Fruit fly (Drosophila melanogaster) Kc167 (cell line): ENCODE results near the gene Vti1b.

Experiments used
- Myc ChIP-seq: fragments of >200 bp; optimal IDR thresholded peaks from 2 replicates; lab custom pipeline; 2017; ENCODE audit warnings: missing external identifiers
- Sin3A ChIP-seq: fragments of >200 bp; optimal IDR thresholded peaks from 2 replicates; lab custom pipeline; 2018; ENCODE audit warnings: missing external identifiers
- h ChIP-seq: fragments of >200 bp; optimal IDR thresholded peaks from 3 replicates; lab custom pipeline; 2018; ENCODE audit warnings: missing external identifiers
- insv ChIP-seq: fragments of >200 bp; optimal IDR thresholded peaks from 3 replicates; lab custom pipeline; 2018; ENCODE audit warnings: missing external identifiers
- psq ChIP-seq: fragments of >200 bp; optimal IDR thresholded peaks from 2 replicates; lab custom pipeline; 2017; ENCODE audit warnings: missing external identifiers
- ttk ChIP-seq: sonication (Bioruptor generic); optimal IDR thresholded peaks from 2 replicates; lab custom pipeline; 2017; ENCODE audit warnings: missing external identifiers

The Vti1b gene

dm6 chr3R:18411205-18411749 is 14.5 kb downstream of the Vti1b start, which contains the start of gene CG10864:
Gene CG10864, minus strand, starts transcription at chr3R:18411631.
- TF ChIP-seq Sin3A (lab: Kevin White, UChicago) (no peak), insv (no peak), Myc (no peak), h (lab: Kevin White, UChicago) (no peak), ttk (lab: Kevin White, UChicago) (no peak), psq (no peak)

- TF ChIP-seq ttk (lab: Kevin White, UChicago), result no peak
- no peak for TF ChIP-seq insv
- TF ChIP-seq psq, result peak; percentile 64
Observed at dm6 chr3R:18412279-18413214, 15.8 kb downstream of the Vti1b start, which contains the start of gene CG31122. Gene CG31122, minus strand, starts transcription at chr3R:18412874.

- TF ChIP-seq insv (no peak), psq (no peak), ttk (lab: Kevin White, UChicago) (no peak), Myc (no peak), h (lab: Kevin White, UChicago) (no peak), Sin3A (lab: Kevin White, UChicago) (no peak)
Observed at dm6 chr3R:18422446-18422845, 25.7 kb downstream of the Vti1b start.

- no peak for TF ChIP-seq ttk (lab: Kevin White, UChicago)
- no peak for TF ChIP-seq psq
- no peak for TF ChIP-seq h (lab: Kevin White, UChicago)
- TF ChIP-seq insv, result no peak
- TF ChIP-seq Myc, result no peak
- TF ChIP-seq Sin3A (lab: Kevin White, UChicago), result no peak
Observed at dm6 chr3R:18423352-18423751, 26.6 kb downstream of the Vti1b start.

dm6 chr3R:18432905-18433304 is 36.1 kb downstream of the Vti1b start:
- TF ChIP-seq h (lab: Kevin White, UChicago) (no peak), ttk (lab: Kevin White, UChicago) (no peak), Sin3A (lab: Kevin White, UChicago) (no peak), insv (no peak), psq (no peak), Myc (no peak)

- no peak for TF ChIP-seq ttk (lab: Kevin White, UChicago)
- TF ChIP-seq insv, result no peak
Observed at dm6 chr3R:18436550-18437362, 40.0 kb downstream of the Vti1b start.

dm6 chr3R:18438181-18438826 is 41.5 kb downstream of the Vti1b start:
- TF ChIP-seq ttk (lab: Kevin White, UChicago) (no peak), insv (no peak), psq (no peak), Sin3A (lab: Kevin White, UChicago) (no peak), h (lab: Kevin White, UChicago) (no peak), Myc (no peak)

- no peak for TF ChIP-seq psq
- no peak for TF ChIP-seq Sin3A (lab: Kevin White, UChicago)
- no peak for TF ChIP-seq insv
- TF ChIP-seq ttk (lab: Kevin White, UChicago), result no peak
Observed at dm6 chr3R:18438827-18439717, 42.3 kb downstream of the Vti1b start.

dm6 chr3R:18443232-18443631 is 46.4 kb downstream of the Vti1b start:
- no peak for TF ChIP-seq Myc
- TF ChIP-seq ttk (lab: Kevin White, UChicago), result no peak

dm6 chr3R:18445148-18445843 is 48.5 kb downstream of the Vti1b start:
- TF ChIP-seq Myc (no peak), psq (no peak), ttk (lab: Kevin White, UChicago) (no peak), h (lab: Kevin White, UChicago) (no peak), insv (no peak), Sin3A (lab: Kevin White, UChicago) (no peak)
